Worm (Caenorhabditis elegans) whole organism, L2 larva: ENCODE data around the gene cox-17.

Source experiments
- C34F6.9 ChIP-seq: fragments of 150-350 bp; optimal IDR thresholded peaks from 2 replicates; lab custom pipeline; 2014; ENCODE audit warnings: missing biosample characterization, missing genetic modification characterization
- ZK546.5 ChIP-seq: sonication (generic microtip); optimal IDR thresholded peaks from 2 replicates; lab custom pipeline; 2017; ENCODE audit warnings: missing biosample characterization, missing genetic modification characterization
- aly-2 ChIP-seq: fragments of 150-350 bp; optimal IDR thresholded peaks from 2 replicates; lab custom pipeline; 2014; ENCODE audit warnings: missing biosample characterization, missing genetic modification characterization
- ama-1 ChIP-seq: fragments of 150-350 bp; optimal IDR thresholded peaks from 2 replicates; lab custom pipeline; 2018; ENCODE audit warnings: inconsistent platforms
- blmp-1 ChIP-seq: sonication (generic microtip); optimal IDR thresholded peaks from 2 replicates; lab custom pipeline; 2017; ENCODE audit warnings: missing genetic modification characterization, mild to moderate bottlenecking, missing compliant biosample characterization, antibody characterized with exemption, moderate library complexity; ENCODE audit not compliant: insufficient read depth
- ceh-16 ChIP-seq: fragments of 150-350 bp; optimal IDR thresholded peaks from 2 replicates; lab custom pipeline; 2014; ENCODE audit warnings: missing biosample characterization, missing genetic modification characterization
- ceh-82 ChIP-seq: fragments of 150-350 bp; optimal IDR thresholded peaks from 2 replicates; lab custom pipeline; 2014; ENCODE audit warnings: missing biosample characterization, missing genetic modification characterization
- crh-2 ChIP-seq: sonication (generic microtip); optimal IDR thresholded peaks from 2 replicates; lab custom pipeline; 2017; ENCODE audit warnings: missing biosample characterization, missing genetic modification characterization
- dmd-4 ChIP-seq: sonication (generic microtip); optimal IDR thresholded peaks from 2 replicates; lab custom pipeline; 2017; ENCODE audit warnings: missing biosample characterization, missing genetic modification characterization
- elt-1 ChIP-seq: fragments of 150-350 bp; optimal IDR thresholded peaks from 2 replicates; lab custom pipeline; 2014; ENCODE audit warnings: missing biosample characterization, missing genetic modification characterization
- elt-3 ChIP-seq: sonication (generic microtip); optimal IDR thresholded peaks from 2 replicates; lab custom pipeline; 2017; ENCODE audit warnings: missing biosample characterization, missing genetic modification characterization
- fos-1 ChIP-seq: fragments of 150-350 bp; optimal IDR thresholded peaks from 2 replicates; lab custom pipeline; 2014; ENCODE audit warnings: missing biosample characterization, missing genetic modification characterization
- gmeb-1 ChIP-seq: fragments of 150-350 bp; optimal IDR thresholded peaks from 2 replicates; lab custom pipeline; 2014; ENCODE audit warnings: missing biosample characterization, missing genetic modification characterization
- lin-11 ChIP-seq: fragments of 150-350 bp; sonication (generic microtip); optimal IDR thresholded peaks from 2 replicates; lab custom pipeline; 2014; ENCODE audit warnings: missing biosample characterization, missing genetic modification characterization, inconsistent platforms, mixed read lengths
- lin-13 ChIP-seq: fragments of 150-350 bp; optimal IDR thresholded peaks from 2 replicates; lab custom pipeline; 2014; ENCODE audit warnings: missing biosample characterization, missing genetic modification reagents, missing genetic modification characterization
- lin-39 ChIP-seq: fragments of 150-350 bp; optimal IDR thresholded peaks from 2 replicates; lab custom pipeline; 2014; ENCODE audit warnings: missing biosample characterization, missing genetic modification reagents, missing genetic modification characterization
- lsy-2 ChIP-seq, 2 experiments: fragments of 150-350 bp in 1 of 2; sonication (generic microtip) in 1 of 2; optimal IDR thresholded peaks; 2 replicates each; lab custom pipeline; 2014 to 2017; ENCODE audit warnings: missing biosample characterization in 2 of 2, missing genetic modification characterization in 2 of 2
- mab-5 ChIP-seq: fragments of 150-350 bp; optimal IDR thresholded peaks from 2 replicates; lab custom pipeline; 2014; ENCODE audit warnings: missing biosample characterization, missing genetic modification characterization
- nhr-10 ChIP-seq: sonication (generic microtip); optimal IDR thresholded peaks from 2 replicates; lab custom pipeline; 2017; ENCODE audit warnings: missing biosample characterization, missing genetic modification characterization
- nhr-12 ChIP-seq: fragments of 150-350 bp; optimal IDR thresholded peaks from 2 replicates; lab custom pipeline; 2014; ENCODE audit warnings: missing biosample characterization, missing genetic modification characterization
- nhr-129 ChIP-seq: fragments of 150-350 bp; optimal IDR thresholded peaks from 2 replicates; lab custom pipeline; 2014; ENCODE audit warnings: missing biosample characterization, missing genetic modification characterization
- nhr-21 ChIP-seq: fragments of 150-350 bp; optimal IDR thresholded peaks from 2 replicates; lab custom pipeline; 2014; ENCODE audit warnings: missing biosample characterization, missing genetic modification characterization
- nhr-23 ChIP-seq: fragments of 150-350 bp; optimal IDR thresholded peaks from 2 replicates; lab custom pipeline; 2014; ENCODE audit warnings: missing biosample characterization, missing genetic modification reagents, missing genetic modification characterization
- nhr-237 ChIP-seq: fragments of 150-350 bp; optimal IDR thresholded peaks from 2 replicates; lab custom pipeline; 2014; ENCODE audit warnings: missing biosample characterization, missing genetic modification characterization
- nhr-25 ChIP-seq: fragments of 150-350 bp; sonication (generic microtip); optimal IDR thresholded peaks from 3 replicates; lab custom pipeline; 2014; ENCODE audit warnings: missing biosample characterization, missing genetic modification characterization
- nhr-6 ChIP-seq: fragments of 150-350 bp; optimal IDR thresholded peaks from 2 replicates; lab custom pipeline; 2014; ENCODE audit warnings: missing biosample characterization, missing genetic modification characterization
- peb-1 ChIP-seq: fragments of 150-350 bp; optimal IDR thresholded peaks from 2 replicates; lab custom pipeline; 2014; ENCODE audit warnings: missing biosample characterization, missing genetic modification characterization
- sem-4 ChIP-seq: fragments of 150-350 bp; optimal IDR thresholded peaks from 2 replicates; lab custom pipeline; 2014; ENCODE audit warnings: missing biosample characterization, missing genetic modification reagents, missing genetic modification characterization
- skn-1 ChIP-seq: sonication (generic microtip); optimal IDR thresholded peaks from 2 replicates; lab custom pipeline; 2017; ENCODE audit warnings: missing biosample characterization, missing genetic modification characterization
- sma-3 ChIP-seq: sonication (generic microtip); optimal IDR thresholded peaks from 2 replicates; lab custom pipeline; 2016; ENCODE audit warnings: missing genetic modification reagents, missing genetic modification characterization, missing compliant biosample characterization
- unc-39 ChIP-seq: fragments of 150-350 bp; optimal IDR thresholded peaks from 2 replicates; lab custom pipeline; 2014; ENCODE audit warnings: missing biosample characterization, missing genetic modification characterization
- unc-55 ChIP-seq: fragments of 150-350 bp; sonication (generic microtip); optimal IDR thresholded peaks from 3 replicates; lab custom pipeline; 2014; ENCODE audit warnings: missing biosample characterization, missing genetic modification reagents, missing genetic modification characterization
- unc-62 ChIP-seq: fragments of 150-350 bp; optimal IDR thresholded peaks from 2 replicates; lab custom pipeline; 2014; ENCODE audit warnings: missing biosample characterization, missing genetic modification reagents, missing genetic modification characterization
- zag-1 ChIP-seq: fragments of 150-350 bp; optimal IDR thresholded peaks from 2 replicates; lab custom pipeline; 2014; ENCODE audit warnings: missing biosample characterization, missing genetic modification characterization
- ztf-4 ChIP-seq: fragments of 150-350 bp; optimal IDR thresholded peaks from 2 replicates; lab custom pipeline; 2014; ENCODE audit warnings: missing biosample characterization, missing genetic modification characterization

cox-17 gene

ce11 chrIII:183072-183471 is 7.7 kb upstream of the cox-17 start:
- TF ChIP-seq fos-1 (tag; lab: Kevin White, UChicago) (peak; percentile 35), lin-11 (tag; lab: Kevin White, UChicago) (no peak), lin-13 (GFP tag; lab: Kevin White, UChicago) (no peak)

DNA sequence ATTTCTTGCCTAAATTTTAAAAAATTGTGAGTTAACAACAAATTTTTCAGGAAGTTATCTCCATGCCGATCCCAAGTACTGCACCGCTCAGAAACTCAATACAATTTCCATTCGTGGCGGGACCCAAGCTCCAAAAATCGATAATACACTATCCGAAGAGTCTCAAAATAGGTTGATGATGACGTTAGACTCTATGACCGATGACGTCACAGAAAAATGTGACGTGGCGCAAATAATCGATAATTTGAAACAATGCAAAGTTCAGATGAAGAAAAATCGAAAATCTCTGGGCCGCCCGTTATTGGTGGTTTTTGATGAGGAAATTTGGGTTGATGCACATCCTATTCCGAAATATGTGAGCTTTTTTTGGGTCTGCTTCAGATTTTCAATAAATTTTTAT is 6.5 kb upstream of the cox-17 start:
- TF ChIP-seq gmeb-1 (tag; lab: Kevin White, UChicago) (no peak), nhr-25 (tag; lab: Kevin White, UChicago) (no peak), peb-1 (tag; lab: Kevin White, UChicago) (no peak), zag-1 (no peak), mab-5 (tag; lab: Kevin White, UChicago) (no peak), nhr-21 (tag; lab: Kevin White, UChicago) (no peak), sem-4 (tag; lab: Kevin White, UChicago) (no peak), ztf-4 (tag; lab: Kevin White, UChicago) (no peak), blmp-1 (tag; lab: Kevin White, UChicago) (no peak), unc-39 (tag; lab: Kevin White, UChicago) (no peak), lsy-2 (tag; optimal IDR thresholded peaks at IDR 0.05; lab: Kevin White, UChicago) (no peak), dmd-4 (tag; lab: Kevin White, UChicago) (no peak), nhr-6 (tag; lab: Kevin White, UChicago) (no peak), elt-3 (tag; lab: Kevin White, UChicago) (no peak), C34F6.9 (no peak), ZK546.5 (no peak), nhr-237 (tag; lab: Kevin White, UChicago) (no peak)

DNA sequence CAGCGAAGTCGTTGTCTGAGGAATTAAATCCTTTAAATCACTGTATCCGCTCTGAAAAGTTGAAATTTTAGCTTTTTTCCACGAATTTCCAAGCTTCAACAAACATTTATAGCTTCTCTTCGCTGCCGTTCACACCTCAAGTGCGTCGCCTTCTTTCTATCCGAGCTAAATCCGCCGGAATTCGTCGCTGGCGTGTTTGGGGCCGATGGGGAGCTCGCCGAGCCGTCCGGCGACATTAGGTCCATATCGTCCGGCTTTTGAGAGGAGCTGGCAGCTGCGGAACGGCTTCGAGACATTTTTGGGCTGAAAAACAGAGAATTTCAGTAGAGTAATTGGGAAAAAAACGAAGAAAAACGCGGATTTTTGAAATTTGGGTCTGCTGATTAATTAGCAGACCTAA is 3.0 kb upstream of the cox-17 start, which contains the start of gene mxl-2:
Gene mxl-2, minus strand, starts transcription at position 303 of the 400 bp plus-strand sequence.
- no peak for TF ChIP-seq nhr-10 (tag; lab: Kevin White, UChicago)

DNA sequence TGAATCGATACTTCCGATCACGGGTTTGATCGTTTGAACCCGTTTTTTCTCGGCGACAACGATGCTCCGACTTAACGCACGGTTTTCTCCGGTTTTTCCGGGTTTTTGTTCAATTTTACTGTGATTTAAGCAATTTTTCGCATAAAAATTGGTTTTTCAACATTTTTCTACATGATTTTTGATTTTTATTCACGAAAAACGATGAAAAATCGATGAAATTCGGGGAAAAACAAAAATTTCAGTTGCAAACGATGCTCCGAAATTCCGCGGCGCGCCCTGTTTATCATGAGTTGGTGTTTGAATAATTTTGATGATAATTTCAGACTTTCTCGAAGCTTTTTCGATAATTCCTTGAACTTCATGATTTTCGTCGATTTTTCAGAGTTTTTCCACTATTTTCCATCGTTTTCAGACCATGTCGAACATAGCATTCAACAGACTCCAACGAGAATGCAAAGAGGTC is 2.3 kb upstream of the cox-17 start, which contains the start of gene ubc-20:
Gene ubc-20, plus strand, starts transcription at position 413 of the 463 bp plus-strand sequence.
- TF ChIP-seq gmeb-1 (tag; lab: Kevin White, UChicago) (peak; percentile 18), lin-39 (no peak), sma-3 (GFP tag; lab: Kevin White, UChicago) (peak; percentile 1), nhr-129 (tag; lab: Kevin White, UChicago) (peak; percentile 35), ama-1 (lab: Kevin White, UChicago) (no peak), C34F6.9 (peak; percentile 60), aly-2 (tag; lab: Kevin White, UChicago) (no peak), lsy-2 (tag; optimal IDR thresholded peaks at IDR 0.05; lab: Kevin White, UChicago) (peak in 1 of 2 experiments; percentile 48), unc-55 (GFP tag; lab: Kevin White, UChicago) (peak; percentile 30), nhr-6 (tag; lab: Kevin White, UChicago) (no peak)
- TF ChIP-seq, all 48 proteins: peak for 6

DNA sequence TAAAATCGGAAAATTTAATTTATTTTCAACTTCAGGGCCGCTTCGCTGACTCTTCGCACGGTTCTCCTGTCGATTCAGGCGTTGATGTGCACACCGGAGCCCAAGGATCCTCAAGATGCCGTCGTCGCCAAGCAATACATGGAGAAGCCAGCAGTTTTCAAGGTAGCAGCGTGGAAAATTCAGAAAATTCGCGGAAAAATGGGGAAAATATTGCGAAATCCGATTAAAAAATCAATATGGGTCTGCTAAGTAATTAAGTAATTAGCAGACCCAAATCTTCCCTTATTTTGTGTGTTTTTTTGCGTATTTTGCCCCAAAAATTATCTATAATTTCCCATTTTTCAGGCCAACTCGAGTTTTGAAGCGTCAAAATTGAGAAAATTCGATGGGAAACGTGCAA is 1.5 kb upstream of the cox-17 start:
- TF ChIP-seq sem-4 (tag; lab: Kevin White, UChicago) (no peak), ceh-16 (no peak), lin-39 (no peak), unc-39 (tag; lab: Kevin White, UChicago) (no peak), dmd-4 (tag; lab: Kevin White, UChicago) (no peak), nhr-12 (tag; lab: Kevin White, UChicago) (no peak), crh-2 (tag; lab: Kevin White, UChicago) (no peak), elt-1 (no peak), nhr-23 (tag; lab: Kevin White, UChicago) (no peak), skn-1 (tag; lab: Kevin White, UChicago) (no peak), unc-62 (GFP tag; lab: Kevin White, UChicago) (no peak), nhr-10 (tag; lab: Kevin White, UChicago) (no peak), nhr-129 (tag; lab: Kevin White, UChicago) (no peak), ama-1 (lab: Kevin White, UChicago) (no peak), elt-3 (tag; lab: Kevin White, UChicago) (no peak), ceh-82 (tag; lab: Kevin White, UChicago) (no peak), nhr-237 (tag; lab: Kevin White, UChicago) (no peak), nhr-21 (tag; lab: Kevin White, UChicago) (no peak), zag-1 (no peak), gmeb-1 (tag; lab: Kevin White, UChicago) (no peak)
